Fruit fly (Drosophila melanogaster): ENCODE data around the gene CG12099.

CG12099 gene

dm6 chr3L:1578391-1578948 is 20.2 kb upstream of the CG12099 start (continued):
- peak; percentile 50 for TF ChIP-seq CG15269 (tag; optimal IDR thresholded peaks at IDR 0.05)
- peak; percentile 7 for TF ChIP-seq CG4707 (GFP tag; optimal IDR thresholded peaks at IDR 0.05)
- no peak for TF ChIP-seq CG3838 (GFP tag; optimal IDR thresholded peaks at IDR 0.05)
- no peak for TF ChIP-seq CG4404 (GFP tag; IDR thresholded peaks at IDR 0.05)
- no peak for TF ChIP-seq sc (optimal IDR thresholded peaks at IDR 0.05)
- no peak for TF ChIP-seq sc (GFP tag; optimal IDR thresholded peaks at IDR 0.05)
- peak; percentile 2 for TF ChIP-seq CG4328 (GFP tag; optimal IDR thresholded peaks at IDR 0.05)
- no peak for TF ChIP-seq CG9609 (GFP tag; optimal IDR thresholded peaks at IDR 0.05)
- TF ChIP-seq zen (tag; optimal IDR thresholded peaks at IDR 0.05) = no peak
- no peak for TF ChIP-seq caup (GFP tag; optimal IDR thresholded peaks at IDR 0.05; ENCODE audit: severe bottlenecking)
- no peak for TF ChIP-seq Ets97D (GFP tag; optimal IDR thresholded peaks at IDR 0.05)
- TF ChIP-seq Adf1 (GFP tag; IDR thresholded peaks at IDR 0.05) = no peak
- TF ChIP-seq zen2 (GFP tag; IDR thresholded peaks at IDR 0.05; ENCODE audit: partially characterized antibody) = no peak
- TF ChIP-seq CG9797 (GFP tag; optimal IDR thresholded peaks at IDR 0.05) = no peak
- TF ChIP-seq lbe (GFP tag; optimal IDR thresholded peaks at IDR 0.05) = no peak
- no peak for TF ChIP-seq org-1 (GFP tag; optimal IDR thresholded peaks at IDR 0.05)
- no peak for TF ChIP-seq Max (GFP tag; optimal IDR thresholded peaks at IDR 0.05)
- no peak for TF ChIP-seq maf-S (GFP tag; optimal IDR thresholded peaks at IDR 0.05)
- TF ChIP-seq nerfin-2 (GFP tag; IDR thresholded peaks at IDR 0.05; ENCODE audit: partially characterized antibody) = no peak
- no peak for TF ChIP-seq croc (GFP tag; conservative IDR thresholded peaks at IDR 0.05)
- TF ChIP-seq vfl (GFP tag; optimal IDR thresholded peaks at IDR 0.05) = no peak
- no peak for TF ChIP-seq sna (GFP tag; IDR thresholded peaks at IDR 0.05; ENCODE audit: partially characterized antibody)
- peak; percentile 69 for TF ChIP-seq BtbVII (GFP tag; optimal IDR thresholded peaks at IDR 0.05)
- peak; percentile 64 for TF ChIP-seq Asciz (GFP tag; optimal IDR thresholded peaks at IDR 0.05)
- peak; percentile 10; the same call in 1 of the 2 replicates for TF ChIP-seq al (GFP tag; IDR thresholded peaks at IDR 0.05)
- TF ChIP-seq stc (GFP tag; IDR thresholded peaks at IDR 0.05) = no peak
- TF ChIP-seq gem (tag; optimal IDR thresholded peaks at IDR 0.05) = peak; percentile 59
- no peak for TF ChIP-seq CG6175 (GFP tag; IDR thresholded peaks at IDR 0.05)
- TF ChIP-seq crp (GFP tag; optimal IDR thresholded peaks at IDR 0.05) = peak in 1 of 2 experiments; percentile 30
- no peak; the same call in 1 of the 2 replicates for TF ChIP-seq ssp (GFP tag; IDR thresholded peaks at IDR 0.05)
- TF ChIP-seq MBD-R2 (GFP tag; IDR thresholded peaks at IDR 0.05) = 0 out of 2 replicates have a peak, but pooled peaks have one; percentile 18
- no peak for TF ChIP-seq Hmx (GFP tag; optimal IDR thresholded peaks at IDR 0.05)
- no peak for TF ChIP-seq Sry-δ (GFP tag; optimal IDR thresholded peaks at IDR 0.05)
- no peak for TF ChIP-seq MESR4 (GFP tag; optimal IDR thresholded peaks at IDR 0.05)
- peak; percentile 28 for TF ChIP-seq pum (GFP tag; optimal IDR thresholded peaks at IDR 0.05)
- TF ChIP-seq CG12391 (tag; optimal IDR thresholded peaks at IDR 0.05) = peak; percentile 26
- peak; percentile 28 for TF ChIP-seq CG17568 (GFP tag; optimal IDR thresholded peaks at IDR 0.05)
- TF ChIP-seq Rx (GFP tag; IDR thresholded peaks at IDR 0.05) = no peak
- TF ChIP-seq CkIIα-i1 (GFP tag; IDR thresholded peaks at IDR 0.05) = no peak
- 0 out of 2 replicates have a peak, but pooled peaks have one; percentile 6 for TF ChIP-seq toy (GFP tag; IDR thresholded peaks at IDR 0.05)
- TF ChIP-seq CG16813 (GFP tag; IDR thresholded peaks at IDR 0.05; ENCODE audit: partially characterized antibody) = no peak
- TF ChIP-seq Side (GFP tag; optimal IDR thresholded peaks at IDR 0.05) = peak; percentile 13
- TF ChIP-seq ems (GFP tag; optimal IDR thresholded peaks at IDR 0.05) = no peak
- TF ChIP-seq wdn (GFP tag; IDR thresholded peaks at IDR 0.05) = no peak
- TF ChIP-seq CG12744 (GFP tag; optimal IDR thresholded peaks at IDR 0.05) = peak; percentile 22
- TF ChIP-seq trem (tag; optimal IDR thresholded peaks at IDR 0.05) = no peak
- peak; percentile 36; the same call in 1 of the 4 replicates for TF ChIP-seq Gug (GFP tag; IDR thresholded peaks at IDR 0.05)
- peak; percentile 50 for TF ChIP-seq lmd (GFP tag; IDR thresholded peaks at IDR 0.05)
- no peak; the same call in 1 of the 2 replicates for TF ChIP-seq CG13287 (GFP tag; IDR thresholded peaks at IDR 0.05; ENCODE audit: partially characterized antibody)
- no peak for TF ChIP-seq run (tag; optimal IDR thresholded peaks at IDR 0.05)
